Worm (Caenorhabditis elegans): ENCODE results near the gene nfyc-1.

DNA sequence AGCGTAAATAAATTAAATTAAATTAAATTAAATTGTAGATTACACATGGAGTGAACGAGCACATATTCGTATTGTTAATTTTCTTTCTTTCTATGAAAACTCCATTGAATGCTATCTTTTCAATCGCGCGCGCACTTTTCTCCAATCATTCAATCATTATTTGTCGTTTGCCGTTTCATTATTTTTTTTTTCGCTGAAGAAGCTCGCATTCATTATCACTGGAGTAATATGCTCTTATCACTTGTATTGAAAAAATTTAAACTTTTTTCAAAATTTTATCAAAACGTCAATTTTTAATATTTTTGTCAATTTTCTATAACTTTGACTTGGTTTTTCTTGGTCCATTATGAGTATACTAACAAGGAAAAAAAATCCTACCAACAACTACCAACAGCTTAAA is 21.8 kb downstream of the nfyc-1 start:
- TF ChIP-seq pes-1 (GFP tag; IDR thresholded peaks at IDR 0.05) (no peak), tbx-37 (GFP tag; conservative IDR thresholded peaks at IDR 0.05) (no peak), ama-1 (optimal IDR thresholded peaks at IDR 0.05) (no peak), ets-7 (tag; optimal IDR thresholded peaks at IDR 0.05) (no peak), ceh-13 (GFP tag; optimal IDR thresholded peaks at IDR 0.05) (no peak), ceh-36 (tag; optimal IDR thresholded peaks at IDR 0.05) (no peak), flt-1 (GFP tag; IDR thresholded peaks at IDR 0.05) (no peak), aly-1 (tag; optimal IDR thresholded peaks at IDR 0.05) (no peak)
